Worm (Caenorhabditis elegans) whole organism, L1 larva: Measurements from ENCODE around the gene T10B9.9.

Source experiments
- Y116A8C.19 ChIP-seq: sonication (generic microtip); optimal IDR thresholded peaks from 2 replicates; lab custom pipeline; 2016; ENCODE audit warnings: missing compliant biosample characterization, missing genetic modification characterization, borderline replicate concordance
- efl-1 ChIP-seq, 4 experiments: fragments of 150-350 bp; optimal IDR thresholded peaks in 3 of 4; peaks in 1 of 4; 1 replicate in 1 of 4; 2 replicates in 3 of 4; lab custom pipeline; 2014; ENCODE audit warnings: missing biosample characterization in 2 of 4, missing genetic modification characterization in 2 of 4, missing genetic modification reagents in 2 of 4
- egl-13 ChIP-seq: sonication (generic microtip); optimal IDR thresholded peaks from 2 replicates; lab custom pipeline; 2016; ENCODE audit warnings: missing genotype, missing genetic modification reagents, missing genetic modification characterization, missing compliant biosample characterization
- elt-3 ChIP-seq, 6 experiments: fragments of 150-350 bp in 1 of 6; sonication (generic microtip); optimal IDR thresholded peaks; 2 replicates each; lab custom pipeline; 2017 to 2018; ENCODE audit warnings: missing biosample characterization in 6 of 6, missing genetic modification characterization in 6 of 6, inconsistent platforms in 1 of 6
- fkh-8 ChIP-seq: sonication (generic microtip); optimal IDR thresholded peaks from 2 replicates; lab custom pipeline; 2016; ENCODE audit warnings: mild to moderate bottlenecking, missing genetic modification characterization, missing compliant biosample characterization
- fos-1 ChIP-seq: fragments of 150-350 bp; optimal IDR thresholded peaks from 2 replicates; lab custom pipeline; 2014; ENCODE audit warnings: missing biosample characterization, missing genetic modification characterization
- lir-3 ChIP-seq: sonication (generic microtip); optimal IDR thresholded peaks from 2 replicates; lab custom pipeline; 2016; ENCODE audit warnings: mild to moderate bottlenecking, missing genetic modification characterization, moderate library complexity, missing compliant biosample characterization; ENCODE audit not compliant: poor library complexity
- lsy-2 ChIP-seq, 2 experiments: fragments of 150-350 bp; optimal IDR thresholded peaks; 2 replicates each; lab custom pipeline; 2014; ENCODE audit warnings: missing biosample characterization in 2 of 2, missing genetic modification characterization in 2 of 2
- nhr-19 ChIP-seq: fragments of 200-800 bp; sonication (Bioruptor generic); conservative IDR thresholded peaks from 2 replicates; pipeline ENCODE4 v1.3.6; 2022; ENCODE audit warnings: missing genetic modification characterization, missing compliant biosample characterization
- sptf-1 ChIP-seq: fragments of 150-350 bp; optimal IDR thresholded peaks from 2 replicates; lab custom pipeline; 2014; ENCODE audit warnings: missing biosample characterization, missing genetic modification characterization
- ztf-4 ChIP-seq: fragments of 150-350 bp; optimal IDR thresholded peaks from 2 replicates; lab custom pipeline; 2014; ENCODE audit warnings: missing biosample characterization, missing genetic modification characterization

- TF ChIP-seq sptf-1 (tag; lab: Kevin White, UChicago) (no peak), ztf-4 (tag; lab: Kevin White, UChicago) (no peak), fos-1 (tag; lab: Kevin White, UChicago) (no peak), nhr-19 (GFP tag; lab: Robert Waterston, UW) (no peak), efl-1 (optimal IDR thresholded peaks at IDR 0.05; lab: Kevin White, UChicago) (no peak), efl-1 (GFP tag; optimal IDR thresholded peaks at IDR 0.05 in 1 of 2; lab: Kevin White, UChicago) (peak in 1 of 2 experiments; percentile 91), lir-3 (tag; lab: Kevin White, UChicago) (no peak), elt-3 (tag; optimal IDR thresholded peaks at IDR 0.05; lab: Kevin White, UChicago) (peak in 1 of 6 experiments; percentile 43), egl-13 (tag; lab: Kevin White, UChicago) (no peak), fkh-8 (tag; lab: Kevin White, UChicago) (no peak), lsy-2 (tag; optimal IDR thresholded peaks at IDR 0.05; lab: Kevin White, UChicago) (no peak), Y116A8C.19 (tag; lab: Kevin White, UChicago) (no peak)
Observed at ce11 chrII:9807519-9807972, 31.9 kb upstream of the T10B9.9 start, which contains the start of gene cyp-13A8.
